Worm (Caenorhabditis elegans) whole organism, mixed stage, embryonic: ENCODE measurements around the gene mrpl-12.

ENCODE experiments used
- bed-3 ChIP-seq: fragments of 200-800 bp; sonication (Bioruptor generic); optimal IDR thresholded peaks from 3 replicates; lab custom pipeline; 2018; ENCODE audit warnings: mild to moderate bottlenecking, missing genetic modification characterization, moderate library complexity, missing compliant biosample characterization
- blmp-1 ChIP-seq: fragments of 150-350 bp; optimal IDR thresholded peaks from 2 replicates; lab custom pipeline; 2014; ENCODE audit warnings: missing biosample characterization, missing genetic modification characterization
- ceh-39 ChIP-seq: fragments of 150-350 bp; optimal IDR thresholded peaks from 2 replicates; lab custom pipeline; 2014; ENCODE audit warnings: missing biosample characterization, missing genetic modification characterization
- ceh-43 ChIP-seq: fragments of 200-800 bp; sonication (Bioruptor generic); optimal IDR thresholded peaks from 2 replicates; lab custom pipeline; 2018; ENCODE audit warnings: mild to moderate bottlenecking, missing genetic modification characterization, moderate library complexity, missing compliant biosample characterization
- ceh-83 ChIP-seq: fragments of 200-800 bp; sonication (Bioruptor generic); optimal IDR thresholded peaks from 2 replicates; lab custom pipeline; 2018; ENCODE audit warnings: mild to moderate bottlenecking, missing genetic modification characterization, missing compliant biosample characterization
- ces-1 ChIP-seq: fragments of 150-350 bp; optimal IDR thresholded peaks from 2 replicates; lab custom pipeline; 2014; ENCODE audit warnings: missing biosample characterization, missing genetic modification reagents, missing genetic modification characterization
- cnd-1 ChIP-seq: fragments of 200-800 bp; sonication (Bioruptor generic); optimal IDR thresholded peaks from 2 replicates; lab custom pipeline; 2018; ENCODE audit warnings: mild to moderate bottlenecking, missing genetic modification characterization, missing compliant biosample characterization
- elt-1 ChIP-seq: sonication (generic microtip); optimal IDR thresholded peaks from 2 replicates; lab custom pipeline; 2017; ENCODE audit warnings: missing genetic modification characterization, mild to moderate bottlenecking, missing compliant biosample characterization, antibody characterized with exemption, moderate library complexity, borderline replicate concordance; ENCODE audit not compliant: insufficient read depth
- flh-1 ChIP-seq: fragments of 200-800 bp; sonication (Bioruptor generic); optimal IDR thresholded peaks from 2 replicates; lab custom pipeline; 2018; ENCODE audit warnings: mild to moderate bottlenecking, missing genetic modification characterization, moderate library complexity, missing compliant biosample characterization
- ham-2 ChIP-seq: fragments of 200-800 bp; sonication (Bioruptor generic); optimal IDR thresholded peaks from 2 replicates; lab custom pipeline; 2018; ENCODE audit warnings: mild to moderate bottlenecking, missing genetic modification characterization, missing compliant biosample characterization
- lin-13 ChIP-seq: fragments of 150-350 bp; optimal IDR thresholded peaks from 2 replicates; lab custom pipeline; 2014; ENCODE audit warnings: missing biosample characterization, missing genetic modification characterization
- lin-32 ChIP-seq: fragments of 200-800 bp; sonication (Bioruptor generic); optimal IDR thresholded peaks from 2 replicates; lab custom pipeline; 2018; ENCODE audit warnings: mild to moderate bottlenecking, missing genetic modification characterization, missing compliant biosample characterization
- lsy-2 ChIP-seq: fragments of 150-350 bp; optimal IDR thresholded peaks from 2 replicates; lab custom pipeline; 2014; ENCODE audit warnings: missing biosample characterization, missing genetic modification characterization
- mab-5 ChIP-seq: fragments of 150-350 bp; optimal IDR thresholded peaks from 2 replicates; lab custom pipeline; 2014; ENCODE audit warnings: missing biosample characterization, missing genetic modification characterization
- mep-1 ChIP-seq: fragments of 150-350 bp; optimal IDR thresholded peaks from 2 replicates; lab custom pipeline; 2017; ENCODE audit warnings: missing biosample characterization, missing genetic modification reagents, missing genetic modification characterization, inconsistent platforms
- mls-2 ChIP-seq: sonication (generic microtip); optimal IDR thresholded peaks from 2 replicates; lab custom pipeline; 2016; ENCODE audit warnings: mild to moderate bottlenecking, missing genetic modification characterization, moderate library complexity, missing compliant biosample characterization
- nhr-12 ChIP-seq: fragments of 150-350 bp; optimal IDR thresholded peaks from 2 replicates; lab custom pipeline; 2014; ENCODE audit warnings: missing biosample characterization, missing genetic modification characterization
- nhr-237 ChIP-seq: fragments of 150-350 bp; optimal IDR thresholded peaks from 2 replicates; lab custom pipeline; 2014; ENCODE audit warnings: missing biosample characterization, missing genetic modification characterization
- nhr-28 ChIP-seq: fragments of 150-350 bp; optimal IDR thresholded peaks from 2 replicates; lab custom pipeline; 2014; ENCODE audit warnings: missing biosample characterization, missing genetic modification characterization
- nhr-76 ChIP-seq: sonication (generic microtip); optimal IDR thresholded peaks from 2 replicates; lab custom pipeline; 2017; ENCODE audit warnings: missing biosample characterization, missing genetic modification characterization
- pha-4 ChIP-seq: fragments of 150-350 bp; optimal IDR thresholded peaks from 2 replicates; lab custom pipeline; 2018; ENCODE audit warnings: missing biosample characterization, missing genetic modification reagents, missing genetic modification characterization
- sem-2 ChIP-seq: fragments of 200-800 bp; sonication (Bioruptor generic); optimal IDR thresholded peaks from 2 replicates; lab custom pipeline; 2018; ENCODE audit warnings: mild to moderate bottlenecking, missing genetic modification characterization, missing compliant biosample characterization
- snpc-4 ChIP-seq: fragments of 150-350 bp; optimal IDR thresholded peaks from 2 replicates; lab custom pipeline; 2014; ENCODE audit warnings: missing biosample characterization, missing genetic modification characterization
- sptf-1 ChIP-seq: sonication (generic microtip); optimal IDR thresholded peaks from 2 replicates; lab custom pipeline; 2017; ENCODE audit warnings: mild to moderate bottlenecking, missing genetic modification characterization, moderate library complexity, missing compliant biosample characterization
- tbx-8 ChIP-seq: fragments of 200-800 bp; sonication (Bioruptor generic); optimal IDR thresholded peaks from 2 replicates; lab custom pipeline; 2018; ENCODE audit warnings: mild to moderate bottlenecking, missing genetic modification characterization, moderate library complexity, missing compliant biosample characterization
- unc-120 ChIP-seq: sonication (generic microtip); optimal IDR thresholded peaks from 2 replicates; lab custom pipeline; 2017; ENCODE audit warnings: missing genetic modification characterization, missing compliant biosample characterization; ENCODE audit not compliant: poor library complexity, severe bottlenecking
- unc-39 ChIP-seq: fragments of 150-350 bp; optimal IDR thresholded peaks from 2 replicates; lab custom pipeline; 2014; ENCODE audit warnings: missing biosample characterization, missing genetic modification characterization
- unc-62 ChIP-seq: fragments of 150-350 bp; optimal IDR thresholded peaks from 2 replicates; lab custom pipeline; 2014; ENCODE audit warnings: missing biosample characterization, missing genetic modification reagents, missing genetic modification characterization
- zip-8 ChIP-seq: fragments of 150-350 bp; optimal IDR thresholded peaks from 2 replicates; lab custom pipeline; 2014; ENCODE audit warnings: missing biosample characterization, missing genetic modification characterization

Gene mrpl-12

DNA sequence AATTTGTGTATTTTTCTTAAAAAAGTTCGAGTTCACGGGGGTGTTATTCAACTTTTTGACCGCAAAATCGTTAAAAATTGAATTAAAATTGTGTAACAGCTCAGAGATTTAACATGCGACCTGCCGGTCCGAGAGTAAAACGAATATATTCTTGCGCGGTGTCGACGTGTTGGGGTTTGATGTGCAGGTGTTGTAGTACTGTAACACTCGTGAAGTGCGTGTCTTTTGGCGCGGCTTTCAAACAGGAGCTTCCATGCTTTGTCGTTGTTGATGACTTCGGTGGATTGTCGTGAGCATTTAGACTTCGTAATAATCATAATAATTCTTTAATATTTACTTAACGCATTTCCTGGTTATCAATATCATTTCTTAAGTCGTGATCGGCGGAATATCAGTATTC, 22.9 kb downstream of the mrpl-12 start, which contains the start of gene tat-3:
tat-3 (minus strand) TSS at position 196 of the 400 bp plus-strand sequence.
- TF ChIP-seq unc-39 (tag; lab: Kevin White, UChicago) (no peak), tbx-8 (no peak), sptf-1 (no peak), bed-3 (GFP tag; lab: Kevin White, UChicago) (no peak), nhr-28 (tag; lab: Kevin White, UChicago) (no peak)
- TF ChIP-seq, all 35 proteins: peak for 0

- no peak for TF ChIP-seq ceh-39 (tag; lab: Kevin White, UChicago)
Observed at ce11 chrIII:10733300-10733699, 25.7 kb downstream of the mrpl-12 start.

DNA sequence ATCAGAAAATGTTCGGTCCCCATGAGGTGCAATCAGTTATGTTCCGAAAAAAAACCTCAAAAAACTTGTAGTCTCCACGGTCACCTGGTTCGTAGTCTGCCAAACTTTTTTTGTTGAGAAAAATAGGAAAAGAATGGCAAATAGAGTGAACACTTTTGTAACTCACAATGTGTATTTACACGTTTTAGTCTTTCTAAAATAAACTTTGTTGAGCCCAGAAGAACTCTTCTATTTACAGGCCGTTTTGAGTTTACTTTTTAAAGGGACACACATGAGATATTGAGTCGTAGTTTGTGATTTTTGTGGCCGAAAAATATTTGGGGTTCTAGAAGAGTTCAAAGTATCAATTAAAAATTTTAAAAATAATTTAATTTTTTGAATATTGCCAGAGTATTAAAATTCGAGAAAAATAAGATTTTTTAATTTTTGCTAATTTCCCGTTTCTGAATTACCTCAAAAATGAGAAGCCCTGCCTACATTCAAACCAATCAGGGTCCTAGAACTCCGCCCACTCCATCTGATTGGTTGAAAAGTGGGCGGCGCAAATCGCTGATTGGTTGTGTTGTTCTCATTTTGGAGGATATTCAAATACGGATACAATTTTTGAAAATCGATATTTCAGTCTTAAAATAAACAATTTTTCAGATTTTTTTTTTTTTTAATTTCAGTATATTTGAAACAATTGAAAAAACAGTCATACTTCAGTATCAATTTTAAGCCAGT, 27.1 kb downstream of the mrpl-12 start:
- TF ChIP-seq sptf-1 (no peak), mep-1 (tag; lab: Kevin White, UChicago) (no peak), zip-8 (tag; lab: Kevin White, UChicago) (no peak), ham-2 (GFP tag; lab: Kevin White, UChicago) (no peak), ceh-43 (no peak), ceh-39 (tag; lab: Kevin White, UChicago) (no peak), snpc-4 (tag; lab: Kevin White, UChicago) (no peak), nhr-76 (no peak), nhr-12 (tag; lab: Kevin White, UChicago) (no peak), ceh-83 (GFP tag; lab: Kevin White, UChicago) (no peak), lin-32 (GFP tag; lab: Kevin White, UChicago) (no peak), nhr-28 (tag; lab: Kevin White, UChicago) (no peak)
- TF ChIP-seq, all 35 proteins: peak for 0

ce11 chrIII:10736322-10736985, 28.9 kb downstream of the mrpl-12 start:
- TF ChIP-seq ceh-43, result no peak
- TF ChIP-seq pha-4 (tag; lab: Kevin White, UChicago), result no peak
- TF ChIP-seq elt-1 (tag; lab: Kevin White, UChicago), result no peak
- no peak for TF ChIP-seq ham-2 (GFP tag; lab: Kevin White, UChicago)

DNA sequence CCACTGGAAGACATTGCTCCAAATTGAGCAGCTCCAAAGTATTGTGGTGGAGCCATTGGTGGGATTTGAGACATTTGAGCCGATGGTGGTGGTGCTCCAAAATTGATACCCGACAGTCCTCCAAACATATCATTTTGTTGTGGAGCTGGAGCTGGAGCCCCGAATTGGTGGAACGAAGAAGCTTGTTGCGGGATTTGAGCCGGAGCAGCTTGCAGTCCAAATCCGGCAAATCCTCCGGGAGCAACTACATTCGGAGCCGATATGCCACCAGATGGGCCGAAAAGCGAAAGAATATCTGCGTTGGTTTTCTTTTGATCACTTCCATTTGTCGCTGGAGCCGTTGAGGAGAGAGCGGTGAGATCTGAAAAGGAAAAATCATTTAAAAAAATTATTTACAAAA, 30.5 kb downstream of the mrpl-12 start:
- no peak for TF ChIP-seq zip-8 (tag; lab: Kevin White, UChicago)
- no peak for TF ChIP-seq blmp-1 (tag; lab: Kevin White, UChicago)
- no peak for TF ChIP-seq tbx-8
- no peak for TF ChIP-seq mls-2 (tag; lab: Kevin White, UChicago)
- TF ChIP-seq nhr-12 (tag; lab: Kevin White, UChicago), result no peak
- no peak for TF ChIP-seq flh-1
- no peak for TF ChIP-seq lin-13
- no peak for TF ChIP-seq ces-1 (GFP tag; lab: Kevin White, UChicago)
- no peak for TF ChIP-seq unc-120
- TF ChIP-seq sem-2, result no peak
- no peak for TF ChIP-seq nhr-28 (tag; lab: Kevin White, UChicago)
- no peak for TF ChIP-seq unc-62 (GFP tag; lab: Kevin White, UChicago)
- TF ChIP-seq unc-39 (tag; lab: Kevin White, UChicago), result no peak
- no peak for TF ChIP-seq nhr-237 (tag; lab: Kevin White, UChicago)
- no peak for TF ChIP-seq cnd-1 (tag; lab: Kevin White, UChicago)
- TF ChIP-seq mep-1 (tag; lab: Kevin White, UChicago), result no peak
- TF ChIP-seq lsy-2 (tag; lab: Kevin White, UChicago), result no peak
- TF ChIP-seq nhr-76, result no peak
- no peak for TF ChIP-seq mab-5 (tag; lab: Kevin White, UChicago)

DNA sequence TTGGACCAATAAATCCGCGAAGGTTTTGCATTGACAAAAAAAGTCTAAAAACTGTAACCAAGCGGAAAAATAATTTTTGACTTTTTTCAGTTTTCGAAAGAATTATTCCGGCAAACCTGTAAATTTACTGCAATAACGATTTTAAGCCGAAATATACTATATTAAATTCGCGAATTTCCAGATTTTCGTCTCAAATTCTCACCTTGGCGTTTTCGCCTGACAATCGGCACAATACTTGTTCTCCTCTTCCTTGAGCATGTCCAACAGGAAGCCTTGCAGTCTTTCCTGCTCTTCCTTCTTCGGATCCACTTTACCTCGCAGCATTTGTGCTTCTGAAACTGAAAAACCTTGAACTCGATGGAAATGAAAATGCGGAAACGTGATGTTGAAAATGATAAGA, 31.9 kb downstream of the mrpl-12 start, which contains the start of gene smap-1:
smap-1 (minus strand) TSS at position 338 of the 400 bp plus-strand sequence.
- no peak for TF ChIP-seq nhr-28 (tag; lab: Kevin White, UChicago)
- no peak for TF ChIP-seq sem-2
